Fruit fly (Drosophila melanogaster) whole organism, prepupa: ENCODE data around the gene CG14606.

Experiments
- CG10631 ChIP-seq: fragments of 200-800 bp; sonication (Bioruptor generic); optimal IDR thresholded peaks from 2 replicates; lab custom pipeline; 2016; ENCODE audit warnings: missing biosample characterization, missing genetic modification characterization
- CG11294 ChIP-seq: fragments of 200-800 bp; sonication (Bioruptor generic); IDR thresholded peaks from 2 replicates; pipeline ENCODE4 v1.3.6; 2022; ENCODE audit warnings: missing biosample characterization, missing genetic modification characterization
- CG1621 ChIP-seq: fragments of 200-800 bp; sonication (Bioruptor generic); optimal IDR thresholded peaks from 3 replicates; lab custom pipeline; 2018; ENCODE audit warnings: missing biosample characterization, mild to moderate bottlenecking, missing genetic modification characterization
- CG3032 ChIP-seq: fragments of 200-800 bp; optimal IDR thresholded peaks from 2 replicates; lab custom pipeline; 2019; ENCODE audit warnings: missing biosample characterization, mild to moderate bottlenecking, missing genetic modification characterization, moderate library complexity
- CG32006 ChIP-seq: fragments of 200-800 bp; sonication (Bioruptor generic); optimal IDR thresholded peaks from 3 replicates; lab custom pipeline; 2017; ENCODE audit warnings: missing biosample characterization, mild to moderate bottlenecking, missing genetic modification characterization
- CG34406 ChIP-seq: fragments of 200-800 bp; sonication (Bioruptor generic); optimal IDR thresholded peaks from 3 replicates; lab custom pipeline; 2016; ENCODE audit warnings: missing biosample characterization, missing genetic modification characterization
- CG3919 ChIP-seq: fragments of 200-800 bp; sonication (Bioruptor generic); optimal IDR thresholded peaks from 3 replicates; lab custom pipeline; 2016; ENCODE audit warnings: missing biosample characterization, missing genetic modification characterization
- CG4318 ChIP-seq: fragments of 200-800 bp; sonication (Bioruptor generic); optimal IDR thresholded peaks from 3 replicates; lab custom pipeline; 2017; ENCODE audit warnings: missing biosample characterization, mild to moderate bottlenecking, missing genetic modification characterization
- CG6276 ChIP-seq: fragments of 200-800 bp; sonication (Bioruptor generic); optimal IDR thresholded peaks from 2 replicates; lab custom pipeline; 2017; ENCODE audit warnings: missing biosample characterization, mild to moderate bottlenecking, missing genetic modification characterization
- CG6792 ChIP-seq: fragments of 200-800 bp; sonication (Bioruptor generic); optimal IDR thresholded peaks from 3 replicates; lab custom pipeline; 2016; ENCODE audit warnings: missing biosample characterization, missing genetic modification characterization
- CG6808 ChIP-seq: fragments of 200-800 bp; sonication (Bioruptor generic); optimal IDR thresholded peaks from 3 replicates; lab custom pipeline; 2017; ENCODE audit warnings: missing biosample characterization, missing genetic modification characterization, mild to moderate bottlenecking, moderate library complexity, missing genetic modification reagents
- CG7368 ChIP-seq: fragments of 200-800 bp; sonication (Bioruptor generic); optimal IDR thresholded peaks from 3 replicates; lab custom pipeline; 2016; ENCODE audit warnings: missing biosample characterization, missing genetic modification characterization
- CG8119 ChIP-seq: fragments of 200-800 bp; sonication (Bioruptor generic); IDR thresholded peaks from 3 replicates; pipeline ENCODE4 v1.3.6; 2022; ENCODE audit warnings: missing biosample characterization, missing genetic modification characterization
- CG8319 ChIP-seq: fragments of 200-800 bp; sonication (Bioruptor generic); optimal IDR thresholded peaks from 3 replicates; lab custom pipeline; 2016; ENCODE audit warnings: missing biosample characterization, missing genetic modification characterization
- CG9139 ChIP-seq: fragments of 200-800 bp; sonication (Bioruptor generic); optimal IDR thresholded peaks from 3 replicates; lab custom pipeline; 2017; ENCODE audit warnings: missing biosample characterization, mild to moderate bottlenecking, missing genetic modification characterization
- Eip93F ChIP-seq: fragments of 200-800 bp; sonication (Bioruptor generic); optimal IDR thresholded peaks from 2 replicates; lab custom pipeline; 2016; ENCODE audit warnings: missing biosample characterization, mild to moderate bottlenecking, missing genetic modification characterization
- Ets96B ChIP-seq: fragments of 200-800 bp; optimal IDR thresholded peaks from 2 replicates; lab custom pipeline; 2019; ENCODE audit warnings: missing biosample characterization, mild to moderate bottlenecking, missing genetic modification characterization, moderate library complexity
- Hr38 ChIP-seq: sonication (Bioruptor generic); optimal IDR thresholded peaks from 2 replicates; lab custom pipeline; 2016; ENCODE audit warnings: missing biosample characterization, missing genetic modification characterization
- Lpt ChIP-seq: fragments of 200-800 bp; sonication (Bioruptor generic); optimal IDR thresholded peaks from 3 replicates; lab custom pipeline; 2016; ENCODE audit warnings: missing biosample characterization, missing genetic modification characterization
- Met ChIP-seq: fragments of 200-800 bp; sonication (Bioruptor generic); optimal IDR thresholded peaks from 3 replicates; lab custom pipeline; 2016; ENCODE audit warnings: missing biosample characterization, missing genetic modification characterization
- OdsH ChIP-seq: fragments of 200-800 bp; sonication (Bioruptor generic); optimal IDR thresholded peaks from 3 replicates; lab custom pipeline; 2016; ENCODE audit warnings: missing biosample characterization, missing genetic modification characterization
- Smox ChIP-seq: fragments of 200-800 bp; sonication (Bioruptor generic); optimal IDR thresholded peaks from 3 replicates; lab custom pipeline; 2016; ENCODE audit warnings: missing biosample characterization, missing genetic modification characterization
- Sox102F ChIP-seq: fragments of 200-800 bp; sonication (Bioruptor generic); optimal IDR thresholded peaks from 2 replicates; lab custom pipeline; 2016; ENCODE audit warnings: missing biosample characterization, mild to moderate bottlenecking, missing genetic modification characterization
- Sox14 ChIP-seq: fragments of 200-800 bp; sonication (Bioruptor generic); optimal IDR thresholded peaks from 3 replicates; lab custom pipeline; 2016; ENCODE audit warnings: missing biosample characterization, missing genetic modification characterization
- Sox15 ChIP-seq: fragments of 200-800 bp; sonication (Bioruptor generic); optimal IDR thresholded peaks from 3 replicates; lab custom pipeline; 2016; ENCODE audit warnings: missing biosample characterization, missing genetic modification characterization
- achi ChIP-seq: fragments of 200-800 bp; sonication (Bioruptor generic); optimal IDR thresholded peaks from 3 replicates; lab custom pipeline; 2016; ENCODE audit warnings: missing biosample characterization, missing genetic modification characterization
- dac ChIP-seq: fragments of 200-800 bp; sonication (Bioruptor generic); optimal IDR thresholded peaks from 2 replicates; lab custom pipeline; 2017; ENCODE audit warnings: missing biosample characterization, mild to moderate bottlenecking, missing genetic modification characterization
- esn ChIP-seq: fragments of 200-800 bp; sonication (Bioruptor generic); optimal IDR thresholded peaks from 2 replicates; lab custom pipeline; 2016; ENCODE audit warnings: missing biosample characterization, mild to moderate bottlenecking, missing genetic modification characterization, moderate library complexity
- fd85E ChIP-seq: fragments of 200-800 bp; sonication (Bioruptor generic); optimal IDR thresholded peaks from 3 replicates; lab custom pipeline; 2016; ENCODE audit warnings: missing biosample characterization, missing genetic modification characterization
- fkh ChIP-seq: fragments of 200-800 bp; sonication (Bioruptor generic); optimal IDR thresholded peaks from 3 replicates; lab custom pipeline; 2017; ENCODE audit warnings: missing biosample characterization, mild to moderate bottlenecking, missing genetic modification characterization, moderate library complexity
- lz ChIP-seq: fragments of 200-800 bp; sonication (Bioruptor generic); optimal IDR thresholded peaks from 3 replicates; lab custom pipeline; 2016; ENCODE audit warnings: missing biosample characterization, missing genetic modification characterization
- net ChIP-seq: fragments of 200-800 bp; sonication (Bioruptor generic); optimal IDR thresholded peaks from 3 replicates; lab custom pipeline; 2016; ENCODE audit warnings: missing biosample characterization, missing genetic modification characterization
- pdm3 ChIP-seq: fragments of 200-800 bp; sonication (Bioruptor generic); optimal IDR thresholded peaks from 3 replicates; lab custom pipeline; 2016; ENCODE audit warnings: missing biosample characterization, missing genetic modification characterization
- spab ChIP-seq: fragments of 200-800 bp; sonication (Bioruptor generic); optimal IDR thresholded peaks from 2 replicates; lab custom pipeline; 2017; ENCODE audit warnings: missing biosample characterization, mild to moderate bottlenecking, missing genetic modification characterization, missing genetic modification reagents
- ss ChIP-seq, 2 experiments: fragments of 200-800 bp; sonication (Bioruptor generic); optimal IDR thresholded peaks; 2 replicates in 1 of 2; 3 replicates in 1 of 2; lab custom pipeline; 2017 to 2018; ENCODE audit warnings: mild to moderate bottlenecking in 2 of 2, missing biosample characterization in 2 of 2, missing genetic modification characterization in 2 of 2, moderate library complexity in 1 of 2
- svp ChIP-seq: fragments of 200-800 bp; sonication (Bioruptor generic); peaks from one replicate; lab custom pipeline; 2016; ENCODE audit warnings: missing biosample characterization, missing genetic modification characterization
- topi ChIP-seq: fragments of 200-800 bp; sonication (Bioruptor generic); optimal IDR thresholded peaks from 3 replicates; lab custom pipeline; 2016; ENCODE audit warnings: missing biosample characterization, missing genetic modification characterization

The CG14606 gene

DNA sequence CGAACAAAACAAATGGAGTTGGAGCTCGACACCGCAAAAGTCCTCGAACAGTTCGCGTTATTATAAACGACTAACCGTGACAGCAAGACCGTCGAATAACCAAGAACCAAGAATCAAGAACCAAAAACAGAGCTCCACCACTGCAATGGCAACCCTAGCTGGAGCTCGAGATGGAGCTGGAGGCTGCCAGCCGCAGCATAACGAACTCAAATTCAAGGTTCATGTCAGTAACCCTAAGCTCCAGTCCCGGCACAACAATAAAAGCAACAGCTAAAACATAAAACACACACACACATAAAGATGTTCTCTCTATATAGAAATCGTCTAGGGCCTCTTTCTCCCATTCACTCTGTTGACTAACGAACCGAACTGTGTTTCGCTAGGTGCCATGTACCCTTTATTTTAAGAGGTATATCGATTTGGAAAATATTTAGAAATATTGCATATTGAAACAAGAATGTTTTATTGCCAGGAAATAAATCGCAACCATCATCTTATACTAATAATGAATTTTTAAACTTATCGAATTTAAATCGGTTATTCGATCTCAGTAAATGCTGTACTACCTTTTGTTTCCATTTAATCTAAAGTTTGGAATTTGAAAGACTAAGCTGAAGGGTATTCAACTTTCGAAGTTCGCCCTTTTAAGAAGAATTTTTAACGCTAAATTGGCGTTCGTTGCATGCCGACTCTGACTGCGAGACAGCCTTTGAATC lies 45.3 kb downstream of the CG14606 start (continued):
- TF ChIP-seq CG34406 (GFP tag; lab: Kevin White, UChicago) (peak; percentile 49), achi (GFP tag; lab: Kevin White, UChicago) (peak; percentile 69), OdsH (GFP tag; lab: Kevin White, UChicago) (peak; percentile 69), CG6792 (GFP tag; lab: Kevin White, UChicago) (peak; percentile 47), CG8119 (GFP tag; lab: Robert Waterston, UW) (peak; percentile 50; the same call in 1 of the 3 replicates), Sox14 (peak; percentile 79), CG7368 (GFP tag; lab: Kevin White, UChicago) (peak; percentile 34), Hr38 (GFP tag; lab: Kevin White, UChicago) (no peak), fkh (GFP tag; lab: Kevin White, UChicago) (no peak), Sox102F (GFP tag; lab: Kevin White, UChicago) (peak; percentile 6), net (peak; percentile 51), CG11294 (GFP tag; lab: Robert Waterston, UW) (no peak), CG6808 (GFP tag; lab: Kevin White, UChicago) (peak; percentile 81), CG4318 (no peak), Met (peak; percentile 58), Sox15 (GFP tag; lab: Kevin White, UChicago) (no peak), Lpt (peak; percentile 53), ss (GFP tag; optimal IDR thresholded peaks at IDR 0.05; lab: Kevin White, UChicago) (peak; percentile 86 to 87), esn (GFP tag; lab: Kevin White, UChicago) (peak; percentile 60), Eip93F (GFP tag; lab: Kevin White, UChicago) (no peak), CG3032 (tag; lab: Kevin White, UChicago) (peak; percentile 86), Ets96B (tag; lab: Kevin White, UChicago) (peak; percentile 85), CG6276 (GFP tag; lab: Kevin White, UChicago) (no peak), dac (GFP tag; lab: Kevin White, UChicago) (no peak)

DNA sequence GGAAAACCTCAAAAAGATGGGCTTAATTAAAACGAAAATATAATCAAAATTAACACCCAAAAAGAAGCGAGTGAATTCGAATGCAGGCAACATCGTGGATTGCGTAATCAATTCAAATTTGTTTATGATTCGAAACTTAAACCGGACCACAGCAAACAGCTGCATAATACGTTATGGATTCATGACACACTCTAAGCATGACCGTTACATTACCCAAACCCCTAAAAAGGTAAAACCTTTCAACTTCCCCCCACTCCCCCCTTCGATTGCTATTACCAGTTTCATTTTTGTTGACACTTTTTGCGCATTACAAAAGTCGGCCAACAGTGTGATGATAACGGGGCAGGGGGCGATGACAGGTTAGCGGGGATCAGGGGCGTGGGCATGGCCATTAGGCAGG lies 47.0 kb downstream of the CG14606 start:
- TF ChIP-seq CG7368 (GFP tag; lab: Kevin White, UChicago) (no peak), CG3032 (tag; lab: Kevin White, UChicago) (no peak), lz (GFP tag; lab: Kevin White, UChicago) (no peak), OdsH (GFP tag; lab: Kevin White, UChicago) (no peak), topi (GFP tag; lab: Kevin White, UChicago) (no peak), svp (GFP tag; lab: Kevin White, UChicago) (no peak), CG10631 (GFP tag; lab: Kevin White, UChicago) (no peak), Smox (GFP tag; lab: Kevin White, UChicago) (no peak), spab (GFP tag; lab: Kevin White, UChicago) (no peak), Sox102F (GFP tag; lab: Kevin White, UChicago) (no peak), CG32006 (no peak), fd85E (GFP tag; lab: Kevin White, UChicago) (no peak), ss (GFP tag; optimal IDR thresholded peaks at IDR 0.05; lab: Kevin White, UChicago) (no peak), CG6276 (GFP tag; lab: Kevin White, UChicago) (no peak), CG3919 (GFP tag; lab: Kevin White, UChicago) (no peak), CG1621 (tag; lab: Kevin White, UChicago) (no peak), pdm3 (GFP tag; lab: Kevin White, UChicago) (no peak), CG8319 (GFP tag; lab: Kevin White, UChicago) (no peak), Met (no peak), CG9139 (no peak)
- TF ChIP-seq, all 60 proteins: peak for 0
